Fruit fly (Drosophila melanogaster): Measurements from ENCODE around the gene CG32645.

DNA sequence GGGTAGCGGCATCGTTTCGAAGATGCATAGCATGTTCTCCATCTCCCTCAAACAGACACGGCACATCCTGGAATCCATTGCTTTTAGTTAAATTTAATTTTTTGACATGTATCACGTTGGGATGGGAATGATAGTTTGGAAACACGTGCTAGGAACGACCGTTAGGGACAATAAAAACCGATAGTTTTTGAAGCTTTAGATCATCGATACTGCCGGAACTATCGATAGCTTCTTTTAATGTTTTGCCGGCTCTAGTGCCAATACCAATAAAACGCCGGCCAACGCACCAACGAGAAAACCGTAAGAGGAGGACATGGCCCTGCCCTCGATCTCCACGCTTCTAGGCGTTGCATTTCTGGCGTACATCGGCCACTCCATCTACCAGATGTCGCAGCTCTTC, 15.8 kb downstream of the CG32645 start, which contains the start of the genes CG4318 and CG4332:
- no peak for TF ChIP-seq rgr (GFP tag; optimal IDR thresholded peaks at IDR 0.05)
- TF ChIP-seq psq (GFP tag; optimal IDR thresholded peaks at IDR 0.05) = no peak
- TF ChIP-seq GATAd (GFP tag; optimal IDR thresholded peaks at IDR 0.05) = no peak
- no peak for TF ChIP-seq h (GFP tag; optimal IDR thresholded peaks at IDR 0.05)
- TF ChIP-seq fru (GFP tag; optimal IDR thresholded peaks at IDR 0.05) = no peak
- TF ChIP-seq Mio (GFP tag; optimal IDR thresholded peaks at IDR 0.05) = no peak
- no peak for TF ChIP-seq Jra (GFP tag; optimal IDR thresholded peaks at IDR 0.05)
